Worm (Caenorhabditis elegans) whole organism, L3 larva: ENCODE measurements around the gene dmsr-4.

Experiments
- R02D3.7 ChIP-seq: fragments of 150-350 bp; optimal IDR thresholded peaks from 2 replicates; lab custom pipeline; 2014; ENCODE audit warnings: missing biosample characterization, missing genetic modification characterization
- ZK546.5 ChIP-seq: sonication (generic microtip); optimal IDR thresholded peaks from 2 replicates; lab custom pipeline; 2017; ENCODE audit warnings: missing biosample characterization, missing genetic modification characterization
- aly-2 ChIP-seq: fragments of 150-350 bp; optimal IDR thresholded peaks from 2 replicates; lab custom pipeline; 2014; ENCODE audit warnings: missing biosample characterization, missing genetic modification characterization
- ama-1 ChIP-seq: fragments of 150-350 bp; optimal IDR thresholded peaks from 2 replicates; lab custom pipeline; 2018
- ceh-9 ChIP-seq: sonication (generic microtip); optimal IDR thresholded peaks from 2 replicates; lab custom pipeline; 2018; ENCODE audit warnings: missing biosample characterization, missing genetic modification characterization
- elt-1 ChIP-seq: fragments of 150-350 bp; optimal IDR thresholded peaks from 2 replicates; lab custom pipeline; 2014; ENCODE audit warnings: missing biosample characterization, missing genetic modification characterization
- elt-3 ChIP-seq, 3 experiments: fragments of 150-350 bp in 1 of 3; sonication (generic microtip) in 2 of 3; optimal IDR thresholded peaks; 2 replicates in 2 of 3; 4 replicates in 1 of 3; lab custom pipeline; 2014 to 2017; ENCODE audit warnings: missing biosample characterization in 3 of 3, missing genetic modification characterization in 3 of 3
- jun-1 ChIP-seq: fragments of 150-350 bp; optimal IDR thresholded peaks from 2 replicates; lab custom pipeline; 2014; ENCODE audit warnings: missing biosample characterization, missing genetic modification reagents, missing genetic modification characterization
- nhr-237 ChIP-seq: fragments of 150-350 bp; optimal IDR thresholded peaks from 2 replicates; lab custom pipeline; 2014; ENCODE audit warnings: missing biosample characterization, missing genetic modification characterization
- nhr-43 ChIP-seq: sonication (generic microtip); optimal IDR thresholded peaks from 2 replicates; lab custom pipeline; 2016; ENCODE audit warnings: mild to moderate bottlenecking, missing genetic modification characterization, missing compliant biosample characterization; ENCODE audit not compliant: poor library complexity, severe bottlenecking
- unc-39 ChIP-seq: sonication (generic microtip); optimal IDR thresholded peaks from 4 replicates; lab custom pipeline; 2017; ENCODE audit warnings: missing biosample characterization, missing genetic modification characterization

DNA sequence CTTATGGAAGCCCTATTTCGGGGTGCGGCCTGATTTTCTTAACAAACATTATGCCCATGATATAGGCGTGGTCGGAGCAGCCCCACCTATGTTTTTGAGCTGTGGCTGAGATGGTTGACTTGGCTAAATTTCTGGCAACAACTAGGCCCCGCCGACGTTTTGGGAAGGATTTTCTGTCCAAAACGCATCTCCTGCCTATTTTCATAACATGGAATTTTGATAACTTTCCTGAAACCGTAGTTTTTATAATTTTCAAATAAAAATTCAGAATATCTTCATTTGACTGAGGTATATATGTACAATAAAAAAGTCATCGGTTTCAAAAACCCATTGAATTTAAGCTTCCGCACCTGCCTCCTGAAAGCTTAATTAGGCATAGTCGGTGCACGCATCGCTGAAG, 35.7 kb downstream of the dmsr-4 start:
- no peak for TF ChIP-seq ama-1
- no peak for TF ChIP-seq elt-3 (tag; optimal IDR thresholded peaks at IDR 0.05; lab: Kevin White, UChicago)
- TF ChIP-seq aly-2 (tag; lab: Kevin White, UChicago): no peak
- no peak for TF ChIP-seq unc-39
- no peak for TF ChIP-seq ceh-9 (tag; lab: Kevin White, UChicago)
- no peak for TF ChIP-seq R02D3.7
- no peak for TF ChIP-seq nhr-43 (tag; lab: Kevin White, UChicago)
- no peak for TF ChIP-seq ZK546.5
- no peak for TF ChIP-seq nhr-237 (tag; lab: Kevin White, UChicago)
- no peak for TF ChIP-seq jun-1 (tag; lab: Kevin White, UChicago)
- TF ChIP-seq elt-1 (tag; lab: Kevin White, UChicago): no peak
